Worm (Caenorhabditis elegans) whole organism, early embryonic: Measurements from ENCODE around the gene ZK896.5.

Source experiments
- B0310.2 ChIP-seq: sonication (generic microtip); optimal IDR thresholded peaks from 2 replicates; lab custom pipeline; 2016; ENCODE audit warnings: mild to moderate bottlenecking, missing genetic modification characterization, missing compliant biosample characterization
- F13C5.2 ChIP-seq: sonication (generic microtip); optimal IDR thresholded peaks from 2 replicates; lab custom pipeline; 2017; ENCODE audit warnings: mild to moderate bottlenecking, missing genetic modification characterization, inconsistent platforms, missing compliant biosample characterization
- aly-1 ChIP-seq: sonication (generic microtip); optimal IDR thresholded peaks from 2 replicates; lab custom pipeline; 2016; ENCODE audit warnings: missing genetic modification characterization, missing compliant biosample characterization
- ama-1 ChIP-seq: fragments of 150-350 bp; optimal IDR thresholded peaks from 2 replicates; lab custom pipeline; 2014
- ceh-13 ChIP-seq: fragments of 200-800 bp; sonication (Bioruptor generic); optimal IDR thresholded peaks from 2 replicates; lab custom pipeline; 2018; ENCODE audit warnings: mild to moderate bottlenecking, missing genetic modification characterization, missing compliant biosample characterization
- ceh-36 ChIP-seq: sonication (generic microtip); optimal IDR thresholded peaks from 2 replicates; lab custom pipeline; 2016; ENCODE audit warnings: missing genetic modification characterization, inconsistent platforms, missing compliant biosample characterization
- ets-7 ChIP-seq: sonication (generic microtip); optimal IDR thresholded peaks from 2 replicates; lab custom pipeline; 2016; ENCODE audit warnings: missing genotype, missing genetic modification characterization, missing compliant biosample characterization
- flt-1 ChIP-seq: fragments of 200-800 bp; sonication (Bioruptor generic); IDR thresholded peaks from 2 replicates; pipeline ENCODE4 v1.3.6; 2022; ENCODE audit warnings: missing genetic modification characterization, missing compliant biosample characterization
- hmbx-1 ChIP-seq: sonication (generic microtip); optimal IDR thresholded peaks from 2 replicates; lab custom pipeline; 2016; ENCODE audit warnings: mild to moderate bottlenecking, missing genetic modification characterization, missing compliant biosample characterization
- hmg-4 ChIP-seq: fragments of 200-800 bp; sonication (Bioruptor generic); optimal IDR thresholded peaks from 2 replicates; lab custom pipeline; 2018; ENCODE audit warnings: mild to moderate bottlenecking, missing genetic modification characterization, missing compliant biosample characterization
- hnd-1 ChIP-seq: sonication (generic microtip); optimal IDR thresholded peaks from 2 replicates; lab custom pipeline; 2016; ENCODE audit warnings: missing genetic modification characterization, missing compliant biosample characterization
- pes-1 ChIP-seq: fragments of 200-800 bp; sonication (Bioruptor generic); IDR thresholded peaks from 2 replicates; pipeline ENCODE4 v1.3.6; 2022; ENCODE audit warnings: missing genetic modification reagents, missing genetic modification characterization, missing compliant biosample characterization
- scrt-1 ChIP-seq: fragments of 200-800 bp; sonication (Bioruptor generic); IDR thresholded peaks from 2 replicates; pipeline ENCODE4 v1.3.6; 2022; ENCODE audit warnings: missing genetic modification characterization, missing compliant biosample characterization
- sea-1 ChIP-seq: fragments of 200-800 bp; sonication (Bioruptor generic); conservative IDR thresholded peaks from 2 replicates; pipeline ENCODE4 v1.3.6; 2022; ENCODE audit warnings: missing genetic modification characterization, missing compliant biosample characterization
- tbx-11 ChIP-seq: fragments of 200-800 bp; sonication (Bioruptor generic); IDR thresholded peaks from 2 replicates; pipeline ENCODE4 v1.3.6; 2022; ENCODE audit warnings: missing genetic modification characterization, missing compliant biosample characterization
- tbx-37 ChIP-seq: fragments of 200-800 bp; sonication (Bioruptor generic); conservative IDR thresholded peaks from 2 replicates; pipeline ENCODE4 v1.3.6; 2022; ENCODE audit warnings: missing genetic modification reagents, missing genetic modification characterization, missing compliant biosample characterization
- tra-4 ChIP-seq: sonication (generic microtip); optimal IDR thresholded peaks from 2 replicates; lab custom pipeline; 2017; ENCODE audit warnings: missing genetic modification characterization, missing compliant biosample characterization

ZK896.5 gene

ce11 chrIV:12845596-12845995, 33.8 kb downstream of the ZK896.5 start, which contains the start of gene txt-19:
Gene txt-19 (plus strand): TSS chrIV:12845899.
- no peak for TF ChIP-seq aly-1

ce11 chrIV:12842895-12843294, 36.5 kb downstream of the ZK896.5 start:
- TF ChIP-seq hmg-4: no peak
- TF ChIP-seq pes-1 (GFP tag; lab: Robert Waterston, UW): no peak
- no peak for TF ChIP-seq sea-1 (GFP tag; lab: Robert Waterston, UW)
- TF ChIP-seq tra-4: no peak
- no peak for TF ChIP-seq flt-1 (GFP tag; lab: Robert Waterston, UW)
- no peak for TF ChIP-seq B0310.2
- no peak for TF ChIP-seq ceh-13 (GFP tag; lab: Kevin White, UChicago)
- no peak for TF ChIP-seq tbx-37 (GFP tag; lab: Robert Waterston, UW)
- TF ChIP-seq tbx-11: no peak
- TF ChIP-seq scrt-1: no peak
- TF ChIP-seq hmbx-1 (tag; lab: Kevin White, UChicago): no peak
- TF ChIP-seq hnd-1: no peak
- no peak for TF ChIP-seq ets-7 (tag; lab: Kevin White, UChicago)
- no peak for TF ChIP-seq ama-1 (lab: Kevin White, UChicago)

ce11 chrIV:12842121-12842520, 37.3 kb downstream of the ZK896.5 start:
- TF ChIP-seq tra-4: no peak
- TF ChIP-seq aly-1: no peak
- TF ChIP-seq scrt-1: no peak
- no peak for TF ChIP-seq F13C5.2 (tag; lab: Kevin White, UChicago)
- no peak for TF ChIP-seq hnd-1
- TF ChIP-seq tbx-37 (GFP tag; lab: Robert Waterston, UW): no peak
- TF ChIP-seq hmg-4: no peak
- no peak for TF ChIP-seq tbx-11
- TF ChIP-seq sea-1 (GFP tag; lab: Robert Waterston, UW): no peak
- TF ChIP-seq flt-1 (GFP tag; lab: Robert Waterston, UW): no peak
- no peak for TF ChIP-seq ets-7 (tag; lab: Kevin White, UChicago)
- TF ChIP-seq pes-1 (GFP tag; lab: Robert Waterston, UW): no peak
- no peak for TF ChIP-seq hmbx-1 (tag; lab: Kevin White, UChicago)
- no peak for TF ChIP-seq ceh-13 (GFP tag; lab: Kevin White, UChicago)
- no peak for TF ChIP-seq ama-1 (lab: Kevin White, UChicago)
- TF ChIP-seq B0310.2: no peak
- no peak for TF ChIP-seq ceh-36

- TF ChIP-seq hmg-4: no peak
- no peak for TF ChIP-seq sea-1 (GFP tag; lab: Robert Waterston, UW)
- no peak for TF ChIP-seq aly-1
- TF ChIP-seq ets-7 (tag; lab: Kevin White, UChicago): no peak
- no peak for TF ChIP-seq tbx-11
- no peak for TF ChIP-seq flt-1 (GFP tag; lab: Robert Waterston, UW)
- TF ChIP-seq ama-1 (lab: Kevin White, UChicago): no peak
- no peak for TF ChIP-seq ceh-36
- TF ChIP-seq B0310.2: no peak
- no peak for TF ChIP-seq hmbx-1 (tag; lab: Kevin White, UChicago)
- no peak for TF ChIP-seq pes-1 (GFP tag; lab: Robert Waterston, UW)
- TF ChIP-seq scrt-1: no peak
- TF ChIP-seq F13C5.2 (tag; lab: Kevin White, UChicago): no peak
Observed at ce11 chrIV:12840873-12841272, 38.6 kb downstream of the ZK896.5 start.

ce11 chrIV:12840348-12840747, 39.1 kb downstream of the ZK896.5 start:
- TF ChIP-seq sea-1 (GFP tag; lab: Robert Waterston, UW): no peak
- no peak for TF ChIP-seq tbx-11
- no peak for TF ChIP-seq pes-1 (GFP tag; lab: Robert Waterston, UW)
- no peak for TF ChIP-seq B0310.2
- no peak for TF ChIP-seq ceh-13 (GFP tag; lab: Kevin White, UChicago)
- no peak for TF ChIP-seq F13C5.2 (tag; lab: Kevin White, UChicago)
- TF ChIP-seq hmbx-1 (tag; lab: Kevin White, UChicago): no peak
- TF ChIP-seq tbx-37 (GFP tag; lab: Robert Waterston, UW): no peak
- TF ChIP-seq flt-1 (GFP tag; lab: Robert Waterston, UW): no peak
- no peak for TF ChIP-seq hnd-1

ce11 chrIV:12836208-12836607, 43.2 kb downstream of the ZK896.5 start, which contains the start of gene M02B1.3:
Gene M02B1.3 (plus strand): TSS chrIV:12836508.
- no peak for TF ChIP-seq ets-7 (tag; lab: Kevin White, UChicago)
- TF ChIP-seq tbx-11: no peak
- no peak for TF ChIP-seq ama-1 (lab: Kevin White, UChicago)
- no peak for TF ChIP-seq tbx-37 (GFP tag; lab: Robert Waterston, UW)
- TF ChIP-seq sea-1 (GFP tag; lab: Robert Waterston, UW): no peak
- TF ChIP-seq flt-1 (GFP tag; lab: Robert Waterston, UW): no peak
- TF ChIP-seq tra-4: no peak
- TF ChIP-seq pes-1 (GFP tag; lab: Robert Waterston, UW): no peak
- no peak for TF ChIP-seq ceh-13 (GFP tag; lab: Kevin White, UChicago)
- TF ChIP-seq hmbx-1 (tag; lab: Kevin White, UChicago): no peak
- no peak for TF ChIP-seq ceh-36
- TF ChIP-seq aly-1: no peak
- no peak for TF ChIP-seq hmg-4
- no peak for TF ChIP-seq hnd-1
- TF ChIP-seq scrt-1: no peak
- TF ChIP-seq B0310.2: no peak
- TF ChIP-seq F13C5.2 (tag; lab: Kevin White, UChicago): no peak

- no peak for TF ChIP-seq tbx-11
- no peak for TF ChIP-seq aly-1
- TF ChIP-seq tbx-37 (GFP tag; lab: Robert Waterston, UW): no peak
- TF ChIP-seq ceh-13 (GFP tag; lab: Kevin White, UChicago): no peak
Observed at ce11 chrIV:12835363-12835762, 44.1 kb downstream of the ZK896.5 start.

ce11 chrIV:12834417-12834731, 45.1 kb downstream of the ZK896.5 start:
- TF ChIP-seq ceh-13 (GFP tag; lab: Kevin White, UChicago): no peak
- TF ChIP-seq pes-1 (GFP tag; lab: Robert Waterston, UW): no peak
